Worm (Caenorhabditis elegans) whole organism, L1 larva: ENCODE measurements around the gene oac-14.

Experiments
- alr-1 ChIP-seq: fragments of 200-800 bp; sonication (Bioruptor generic); optimal IDR thresholded peaks from 2 replicates; lab custom pipeline; 2018; ENCODE audit warnings: borderline replicate concordance, mild to moderate bottlenecking, missing genetic modification characterization, missing compliant biosample characterization
- aly-2 ChIP-seq: fragments of 150-350 bp; optimal IDR thresholded peaks from 2 replicates; lab custom pipeline; 2014; ENCODE audit warnings: missing biosample characterization, missing genetic modification characterization
- ceh-8 ChIP-seq: fragments of 200-800 bp; sonication (Bioruptor generic); optimal IDR thresholded peaks from 2 replicates; lab custom pipeline; 2018; ENCODE audit warnings: mild to moderate bottlenecking, missing genetic modification characterization, moderate library complexity, missing compliant biosample characterization
- ceh-82 ChIP-seq, 3 experiments: fragments of 150-350 bp in 1 of 3; sonication (generic microtip) in 2 of 3; optimal IDR thresholded peaks; 2 replicates each; lab custom pipeline; 2014 to 2017; ENCODE audit warnings: missing biosample characterization in 3 of 3, missing genetic modification characterization in 3 of 3
- lin-13 ChIP-seq: fragments of 150-350 bp; optimal IDR thresholded peaks from 2 replicates; lab custom pipeline; 2014; ENCODE audit warnings: missing biosample characterization, missing genetic modification reagents, missing genetic modification characterization
- lin-15B ChIP-seq: fragments of 150-350 bp; sonication (generic microtip); optimal IDR thresholded peaks from 3 replicates; lab custom pipeline; 2014; ENCODE audit warnings: missing biosample characterization, missing genetic modification characterization
- lsy-2 ChIP-seq, 2 experiments: fragments of 150-350 bp; optimal IDR thresholded peaks; 2 replicates each; lab custom pipeline; 2014; ENCODE audit warnings: missing biosample characterization in 2 of 2, missing genetic modification characterization in 2 of 2
- nhr-77 ChIP-seq: fragments of 150-350 bp; optimal IDR thresholded peaks from 2 replicates; lab custom pipeline; 2014; ENCODE audit warnings: missing biosample characterization, missing genetic modification characterization
- nhr-90 ChIP-seq: sonication (generic microtip); optimal IDR thresholded peaks from 2 replicates; lab custom pipeline; 2016; ENCODE audit warnings: mild to moderate bottlenecking, missing genetic modification characterization, missing compliant biosample characterization; ENCODE audit not compliant: poor library complexity
- pqm-1 ChIP-seq: sonication (generic microtip); optimal IDR thresholded peaks from 3 replicates; lab custom pipeline; 2017; ENCODE audit warnings: missing biosample characterization, missing genetic modification characterization
- tbx-2 ChIP-seq: sonication (generic microtip); optimal IDR thresholded peaks from 2 replicates; lab custom pipeline; 2016; ENCODE audit warnings: missing genetic modification characterization, missing compliant biosample characterization
- ztf-11 ChIP-seq, 2 experiments: sonication (generic microtip); optimal IDR thresholded peaks; 2 replicates each; lab custom pipeline; 2016 to 2017; ENCODE audit warnings: missing genetic modification characterization in 2 of 2, missing biosample characterization in 1 of 2, missing compliant biosample characterization in 1 of 2

DNA sequence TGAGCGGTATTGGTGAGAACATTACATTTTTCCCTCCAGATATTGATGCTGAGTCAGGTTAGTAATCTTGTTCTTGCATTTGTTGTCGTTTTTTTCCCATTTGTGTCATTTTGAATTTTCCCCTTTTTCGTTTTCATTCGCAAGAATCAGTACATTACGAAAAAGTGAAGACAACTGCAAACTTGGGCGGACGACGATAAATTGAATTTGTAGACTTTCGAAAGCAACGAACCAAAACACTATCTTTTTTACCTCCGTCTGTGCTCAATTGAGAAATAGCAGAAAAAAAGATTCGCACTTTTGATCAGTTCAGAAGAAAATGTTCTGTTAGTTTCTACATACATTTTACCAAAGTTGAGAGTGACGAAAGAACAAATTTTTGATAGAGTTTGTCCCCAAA lies 13.3 kb upstream of the oac-14 start:
- no peak for TF ChIP-seq pqm-1 (tag; lab: Kevin White, UChicago)
- TF ChIP-seq ceh-8, result no peak
- TF ChIP-seq ceh-82 (tag; optimal IDR thresholded peaks at IDR 0.05; lab: Kevin White, UChicago), result no peak
- no peak for TF ChIP-seq lin-15B (tag; lab: Kevin White, UChicago)
- no peak for TF ChIP-seq ztf-11 (tag; optimal IDR thresholded peaks at IDR 0.05; lab: Kevin White, UChicago)
- TF ChIP-seq lsy-2 (tag; optimal IDR thresholded peaks at IDR 0.05; lab: Kevin White, UChicago), result no peak
- no peak for TF ChIP-seq nhr-77 (tag; lab: Kevin White, UChicago)
- TF ChIP-seq alr-1 (tag; lab: Kevin White, UChicago), result no peak
- TF ChIP-seq nhr-90 (tag; lab: Kevin White, UChicago), result no peak
- no peak for TF ChIP-seq tbx-2 (tag; lab: Kevin White, UChicago)
- TF ChIP-seq aly-2 (tag; lab: Kevin White, UChicago), result no peak
- no peak for TF ChIP-seq lin-13 (GFP tag; lab: Kevin White, UChicago)
